Fruit fly (Drosophila melanogaster): ENCODE measurements around the gene CG32554.

The CG32554 gene

dm6 chrX:17879211-17879897 is 26.9 kb upstream of the CG32554 start:
- TF ChIP-seq pad (GFP tag; optimal IDR thresholded peaks at IDR 0.05) (peak; percentile 16), CG11617 (GFP tag; optimal IDR thresholded peaks at IDR 0.05) (no peak), CG1620 (GFP tag; optimal IDR thresholded peaks at IDR 0.05) (no peak), CG7101 (tag; optimal IDR thresholded peaks at IDR 0.05) (peak; percentile 5), CG14711 (tag; optimal IDR thresholded peaks at IDR 0.05) (peak; percentile 57), kay (GFP tag; ENCODE audit: borderline replicate concordance) (peak; percentile 32), cic (GFP tag; optimal IDR thresholded peaks at IDR 0.05) (no peak)

DNA sequence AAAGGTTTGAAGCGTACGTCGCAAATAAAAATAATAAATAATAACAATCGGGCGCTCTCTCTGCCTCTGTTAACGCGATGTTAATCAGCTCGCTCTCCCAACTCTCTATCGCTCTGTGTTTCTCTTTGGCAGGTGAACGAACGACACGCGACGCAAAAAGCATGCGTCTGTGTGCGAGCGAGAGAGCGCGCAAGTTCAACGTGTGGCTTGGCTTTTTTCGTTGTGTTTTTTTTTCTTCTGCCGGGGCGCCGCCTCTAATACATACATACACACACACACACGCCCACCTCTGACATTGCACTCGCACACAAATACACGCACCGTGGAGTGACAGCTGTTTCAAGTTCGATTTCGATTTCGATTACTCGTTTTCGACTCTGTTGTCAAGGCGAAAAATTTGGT is 26.1 kb upstream of the CG32554 start:
- no peak for TF ChIP-seq cnc (optimal IDR thresholded peaks at IDR 0.05)
- no peak for TF ChIP-seq Hr96 (GFP tag; optimal IDR thresholded peaks at IDR 0.05)
- TF ChIP-seq cic (GFP tag; optimal IDR thresholded peaks at IDR 0.05) = peak; percentile 46
- no peak for TF ChIP-seq CG1620 (GFP tag; optimal IDR thresholded peaks at IDR 0.05)
- no peak for TF ChIP-seq CG7045 (GFP tag; optimal IDR thresholded peaks at IDR 0.05)
- no peak for TF ChIP-seq CG5204 (GFP tag; optimal IDR thresholded peaks at IDR 0.05)
- peak; percentile 10 for TF ChIP-seq toe (GFP tag; optimal IDR thresholded peaks at IDR 0.05)
- no peak for TF ChIP-seq ovo (GFP tag; optimal IDR thresholded peaks at IDR 0.05)
- TF ChIP-seq CG12768 (GFP tag; optimal IDR thresholded peaks at IDR 0.05) = peak; percentile 46
- no peak for TF ChIP-seq CG33017 (tag; optimal IDR thresholded peaks at IDR 0.05)
- TF ChIP-seq Clk (GFP tag; optimal IDR thresholded peaks at IDR 0.05) = no peak
- TF ChIP-seq tj (GFP tag; optimal IDR thresholded peaks at IDR 0.05) = no peak
- peak; percentile 38 for TF ChIP-seq bab1 (GFP tag; optimal IDR thresholded peaks at IDR 0.05)
- TF ChIP-seq Mnt (GFP tag; optimal IDR thresholded peaks at IDR 0.05) = peak; percentile 50
- TF ChIP-seq kay (GFP tag; ENCODE audit: borderline replicate concordance) = no peak
- TF ChIP-seq CG7101 (tag; optimal IDR thresholded peaks at IDR 0.05) = no peak
- TF ChIP-seq CG11617 (GFP tag; optimal IDR thresholded peaks at IDR 0.05) = peak; percentile 3

- TF ChIP-seq kay (GFP tag; ENCODE audit: borderline replicate concordance) (peak; percentile 83), toe (GFP tag; optimal IDR thresholded peaks at IDR 0.05) (no peak), Mnt (GFP tag; optimal IDR thresholded peaks at IDR 0.05) (no peak), Crg-1 (GFP tag; optimal IDR thresholded peaks at IDR 0.05) (no peak)
Measured at dm6 chrX:17877974-17878373, 25.5 kb upstream of the CG32554 start.

DNA sequence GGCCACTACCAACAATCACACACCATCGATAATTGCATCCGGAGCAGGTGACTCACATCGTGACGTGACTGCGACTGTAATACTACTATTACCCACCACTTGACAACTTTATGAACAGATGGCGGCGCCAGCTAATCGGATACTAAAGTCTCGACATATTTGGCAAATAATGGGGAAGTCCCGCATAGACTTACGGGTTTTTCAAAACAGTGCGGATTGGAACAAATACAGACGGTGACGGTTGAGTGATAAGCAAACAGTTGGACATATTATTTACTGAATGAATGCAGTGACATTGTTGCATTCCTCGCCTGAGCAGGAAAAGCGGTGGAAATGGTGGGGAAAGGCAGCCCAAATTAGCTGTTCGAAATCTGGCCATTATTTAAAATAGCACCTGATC is 24.0 kb upstream of the CG32554 start:
- TF ChIP-seq Mnt (GFP tag; optimal IDR thresholded peaks at IDR 0.05) (no peak), Clk (GFP tag; optimal IDR thresholded peaks at IDR 0.05) (no peak), kay (GFP tag; ENCODE audit: borderline replicate concordance) (peak; percentile 67), CG14711 (tag; optimal IDR thresholded peaks at IDR 0.05) (peak; percentile 2), Hr96 (GFP tag; optimal IDR thresholded peaks at IDR 0.05) (no peak), CG11617 (GFP tag; optimal IDR thresholded peaks at IDR 0.05) (no peak)

DNA sequence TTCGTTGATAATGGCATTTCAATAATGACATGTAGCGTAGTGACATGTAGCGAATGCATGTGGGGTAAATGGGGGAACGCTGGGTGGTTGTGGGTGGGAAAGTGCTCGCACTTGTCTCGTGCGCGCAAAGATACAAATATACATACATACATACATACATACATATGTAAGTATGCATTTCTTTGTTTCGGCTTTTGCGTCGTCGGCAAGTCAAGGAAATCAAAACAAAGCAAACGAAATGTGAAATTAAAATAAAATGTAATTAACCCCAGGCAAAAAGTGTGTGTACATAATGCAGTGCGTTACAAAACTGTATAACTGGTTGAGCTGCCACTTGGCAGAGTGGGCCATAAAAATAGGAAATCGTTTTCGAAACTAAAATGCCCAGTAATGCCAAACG is 23.2 kb upstream of the CG32554 start:
- no peak for TF ChIP-seq cic (GFP tag; optimal IDR thresholded peaks at IDR 0.05)

DNA sequence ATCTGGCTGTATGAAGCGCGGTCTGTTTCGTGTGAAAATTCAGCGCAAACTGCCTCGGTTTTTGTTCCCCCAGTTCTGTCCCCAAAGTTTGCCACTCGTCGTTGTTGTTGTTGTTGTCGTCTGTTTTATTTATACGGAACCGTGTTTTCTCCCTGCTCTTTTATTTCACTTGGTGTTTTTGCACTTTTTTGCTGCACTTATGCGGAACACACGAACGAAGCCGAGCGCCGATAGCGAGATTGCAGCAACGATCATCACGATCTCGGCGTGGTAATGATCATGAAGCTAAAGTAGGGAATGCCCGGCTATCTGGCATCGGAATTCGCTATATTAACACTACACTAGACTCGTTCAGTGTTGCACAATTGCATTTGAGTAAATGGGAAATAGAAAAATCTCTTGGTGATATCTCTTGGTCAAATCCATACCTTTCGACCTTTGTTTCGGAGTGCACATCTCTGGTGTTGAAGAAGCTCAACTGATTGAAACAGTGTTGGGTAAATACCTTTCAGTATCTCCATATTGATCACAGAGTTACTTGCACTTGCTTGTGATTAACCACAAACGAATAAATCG is 22.6 kb upstream of the CG32554 start:
- TF ChIP-seq cnc (optimal IDR thresholded peaks at IDR 0.05) (no peak), CG12768 (GFP tag; optimal IDR thresholded peaks at IDR 0.05) (no peak), kay (GFP tag; ENCODE audit: borderline replicate concordance) (no peak), tj (GFP tag; optimal IDR thresholded peaks at IDR 0.05) (no peak), CG5204 (GFP tag; optimal IDR thresholded peaks at IDR 0.05) (no peak), Crg-1 (GFP tag; optimal IDR thresholded peaks at IDR 0.05) (no peak), ovo (GFP tag; optimal IDR thresholded peaks at IDR 0.05) (no peak)

DNA sequence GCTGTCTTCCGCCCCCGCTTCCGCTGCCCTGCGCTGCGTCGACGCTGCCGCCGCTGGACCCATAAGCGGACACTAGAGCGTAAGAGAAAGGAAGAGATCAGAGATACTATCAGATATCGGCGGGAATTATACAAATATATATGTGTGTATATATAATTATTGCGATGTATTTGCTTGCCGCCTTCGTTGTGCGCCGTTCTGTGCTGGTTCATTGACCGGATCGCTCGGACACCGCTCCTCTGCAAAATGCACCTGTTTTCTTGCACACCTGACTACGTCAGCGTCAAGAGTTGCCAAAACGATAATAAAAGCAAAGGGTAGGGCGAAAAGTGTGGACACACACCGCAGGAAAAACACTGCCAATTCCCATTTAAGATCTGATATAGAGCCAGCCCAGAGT is 20.8 kb upstream of the CG32554 start:
- TF ChIP-seq CG14711 (tag; optimal IDR thresholded peaks at IDR 0.05) (no peak), Hr96 (GFP tag; optimal IDR thresholded peaks at IDR 0.05) (no peak), bab1 (GFP tag; optimal IDR thresholded peaks at IDR 0.05) (no peak), cnc (optimal IDR thresholded peaks at IDR 0.05) (no peak), CG12768 (GFP tag; optimal IDR thresholded peaks at IDR 0.05) (no peak), pad (GFP tag; optimal IDR thresholded peaks at IDR 0.05) (no peak), CG33017 (tag; optimal IDR thresholded peaks at IDR 0.05) (no peak), ovo (GFP tag; optimal IDR thresholded peaks at IDR 0.05) (no peak)

DNA sequence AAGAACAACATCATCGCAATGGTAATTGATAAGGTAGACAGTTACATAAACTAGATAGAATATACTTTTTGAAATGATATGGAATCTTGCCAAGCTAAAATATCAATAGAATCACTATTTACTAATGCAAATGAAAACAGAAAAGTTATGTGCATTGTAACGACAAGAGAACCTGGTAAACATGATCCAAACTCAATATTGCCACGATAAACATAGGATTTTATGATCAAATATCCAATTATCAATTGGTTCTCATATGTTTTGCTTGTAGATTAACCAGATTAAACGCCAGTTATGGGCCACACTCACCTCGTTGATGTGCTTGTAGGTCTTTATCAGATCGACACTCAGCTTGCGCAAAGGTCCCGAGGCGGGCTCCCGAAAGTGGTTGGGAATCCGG is 19.8 kb upstream of the CG32554 start:
- TF ChIP-seq bab1 (GFP tag; optimal IDR thresholded peaks at IDR 0.05) (no peak), CG7101 (tag; optimal IDR thresholded peaks at IDR 0.05) (no peak), toe (GFP tag; optimal IDR thresholded peaks at IDR 0.05) (no peak), CG12768 (GFP tag; optimal IDR thresholded peaks at IDR 0.05) (no peak), Clk (GFP tag; optimal IDR thresholded peaks at IDR 0.05) (no peak), cnc (optimal IDR thresholded peaks at IDR 0.05) (no peak), ovo (GFP tag; optimal IDR thresholded peaks at IDR 0.05) (no peak), CG5204 (GFP tag; optimal IDR thresholded peaks at IDR 0.05) (no peak), Mnt (GFP tag; optimal IDR thresholded peaks at IDR 0.05) (no peak), cic (GFP tag; optimal IDR thresholded peaks at IDR 0.05) (no peak), pad (GFP tag; optimal IDR thresholded peaks at IDR 0.05) (no peak), Hr96 (GFP tag; optimal IDR thresholded peaks at IDR 0.05) (no peak)
